Fruit fly (Drosophila melanogaster): ENCODE measurements around the gene CG42526.

CG42526 gene

dm6 chr3L:9429665-9430607 lies 5.3 kb downstream of the CG42526 start, which contains the start of the genes RpS17 and MTF-1 (continued):
- TF ChIP-seq CG8632 (GFP tag; optimal IDR thresholded peaks at IDR 0.05) (peak; percentile 18), CG6808 (GFP tag; optimal IDR thresholded peaks at IDR 0.05) (peak; percentile 32), spab (GFP tag; optimal IDR thresholded peaks at IDR 0.05) (no peak), CG6854 (GFP tag; optimal IDR thresholded peaks at IDR 0.05) (peak; percentile 82), cyc (GFP tag; optimal IDR thresholded peaks at IDR 0.05) (peak; percentile 40), CG3919 (GFP tag; optimal IDR thresholded peaks at IDR 0.05) (peak; percentile 63), CG3032 (tag; optimal IDR thresholded peaks at IDR 0.05) (no peak), salr (GFP tag; optimal IDR thresholded peaks at IDR 0.05) (peak in 1 of 2 experiments; percentile 56), Sox14 (GFP tag; optimal IDR thresholded peaks at IDR 0.05) (peak; percentile 24), CG8119 (GFP tag; IDR thresholded peaks at IDR 0.05) (peak; percentile 40; the same call in 1 of the 3 replicates), Blimp-1 (GFP tag; optimal IDR thresholded peaks at IDR 0.05) (peak; percentile 15), Smox (GFP tag; optimal IDR thresholded peaks at IDR 0.05) (peak; percentile 54), Sox102F (GFP tag; optimal IDR thresholded peaks at IDR 0.05) (peak; percentile 59), CG8319 (GFP tag; optimal IDR thresholded peaks at IDR 0.05) (no peak), Ets21C (GFP tag; optimal IDR thresholded peaks at IDR 0.05) (no peak), CG15336 (GFP tag; IDR thresholded peaks at IDR 0.05) (0 out of 2 replicates have a peak, but pooled peaks have one; percentile 26), Gug (GFP tag; IDR thresholded peaks at IDR 0.05) (no peak), CG1621 (tag; optimal IDR thresholded peaks at IDR 0.05) (peak; percentile 53), Hr38 (GFP tag; optimal IDR thresholded peaks at IDR 0.05) (no peak)

- TF ChIP-seq CG9139 (GFP tag; optimal IDR thresholded peaks at IDR 0.05) = peak; percentile 84
- TF ChIP-seq CG32006 (GFP tag; optimal IDR thresholded peaks at IDR 0.05) = peak; percentile 99
- peak; percentile 98 for TF ChIP-seq Met (GFP tag; optimal IDR thresholded peaks at IDR 0.05)
- TF ChIP-seq CG15336 (GFP tag; IDR thresholded peaks at IDR 0.05) = peak; percentile 95
- TF ChIP-seq CG31627 (GFP tag; optimal IDR thresholded peaks at IDR 0.05) = peak; percentile 100
- TF ChIP-seq Hr38 (GFP tag; optimal IDR thresholded peaks at IDR 0.05) = peak; percentile 96
- peak; percentile 95 for TF ChIP-seq Blimp-1 (GFP tag; optimal IDR thresholded peaks at IDR 0.05)
- peak; percentile 97 for TF ChIP-seq Lpt (GFP tag; optimal IDR thresholded peaks at IDR 0.05)
- peak; percentile 99 for TF ChIP-seq CG8319 (GFP tag; optimal IDR thresholded peaks at IDR 0.05)
- peak; percentile 99 for TF ChIP-seq CG3032 (tag; optimal IDR thresholded peaks at IDR 0.05)
- peak; percentile 87 for TF ChIP-seq fkh (GFP tag; optimal IDR thresholded peaks at IDR 0.05)
- peak; percentile 99 for TF ChIP-seq Hr4 (GFP tag; optimal IDR thresholded peaks at IDR 0.05)
- peak; percentile 93 for TF ChIP-seq dsx (GFP tag; optimal IDR thresholded peaks at IDR 0.05; ENCODE audit: poor library complexity, severe bottlenecking)
- TF ChIP-seq CG34406 (GFP tag; optimal IDR thresholded peaks at IDR 0.05) = peak; percentile 98
- peak; percentile 99 for TF ChIP-seq acj6 (GFP tag; optimal IDR thresholded peaks at IDR 0.05)
- TF ChIP-seq Sox14 (GFP tag; optimal IDR thresholded peaks at IDR 0.05) = peak; percentile 100
- TF ChIP-seq CG10669 (GFP tag; optimal IDR thresholded peaks at IDR 0.05) = peak; percentile 96
- peak; percentile 94 for TF ChIP-seq CG16779 (tag; optimal IDR thresholded peaks at IDR 0.05)
- TF ChIP-seq ss (GFP tag; optimal IDR thresholded peaks at IDR 0.05) = peak; percentile 83 to 96
- TF ChIP-seq pdm3 (GFP tag; optimal IDR thresholded peaks at IDR 0.05) = peak; percentile 99
- TF ChIP-seq CG7368 (GFP tag; optimal IDR thresholded peaks at IDR 0.05) = peak; percentile 98
- peak; percentile 94 for TF ChIP-seq CG6854 (GFP tag; optimal IDR thresholded peaks at IDR 0.05)
- peak; percentile 99 for TF ChIP-seq CG3919 (GFP tag; optimal IDR thresholded peaks at IDR 0.05)
- TF ChIP-seq dac (GFP tag; optimal IDR thresholded peaks at IDR 0.05) = peak; percentile 98
- peak; percentile 99 for TF ChIP-seq OdsH (GFP tag; optimal IDR thresholded peaks at IDR 0.05)
- TF ChIP-seq svp (GFP tag) = peak; percentile 99
- TF ChIP-seq cyc (GFP tag; optimal IDR thresholded peaks at IDR 0.05) = peak; percentile 99
- TF ChIP-seq achi (GFP tag; optimal IDR thresholded peaks at IDR 0.05) = peak; percentile 97
- TF ChIP-seq CG6163 (GFP tag; IDR thresholded peaks at IDR 0.05) = peak; percentile 99
- TF ChIP-seq fd59A (GFP tag; optimal IDR thresholded peaks at IDR 0.05) = peak; percentile 98
- TF ChIP-seq CG11762 (GFP tag; optimal IDR thresholded peaks at IDR 0.05; ENCODE audit: insufficient read depth) = peak; percentile 97
- TF ChIP-seq Eip75B (GFP tag; optimal IDR thresholded peaks at IDR 0.05) = peak; percentile 98
- peak; percentile 100 for TF ChIP-seq Hr39 (GFP tag; optimal IDR thresholded peaks at IDR 0.05)
- TF ChIP-seq CG11902 (GFP tag; optimal IDR thresholded peaks at IDR 0.05) = peak; percentile 99
- TF ChIP-seq lz (GFP tag; optimal IDR thresholded peaks at IDR 0.05) = peak; percentile 99
Observed at dm6 chr3L:9426656-9427294, 8.4 kb downstream of the CG42526 start, which contains the start of the genes Atat and Shc. Gene Atat (minus strand): TSS chr3L:9426758. Gene Shc (plus strand): TSS chr3L:9427010.

Measured in whole organism, prepupa.